Worm (Caenorhabditis elegans): ENCODE results near the gene mtrf-1L.
A peak's percentile ranks its signal among the peaks of the same experiment; 100 is the strongest.
"Not testable (repeated sequence)": the region's sequence is repeated elsewhere in the genome, so short reads cannot be mapped to it uniquely, and the experiment has no call there.

The mtrf-1L gene

DNA sequence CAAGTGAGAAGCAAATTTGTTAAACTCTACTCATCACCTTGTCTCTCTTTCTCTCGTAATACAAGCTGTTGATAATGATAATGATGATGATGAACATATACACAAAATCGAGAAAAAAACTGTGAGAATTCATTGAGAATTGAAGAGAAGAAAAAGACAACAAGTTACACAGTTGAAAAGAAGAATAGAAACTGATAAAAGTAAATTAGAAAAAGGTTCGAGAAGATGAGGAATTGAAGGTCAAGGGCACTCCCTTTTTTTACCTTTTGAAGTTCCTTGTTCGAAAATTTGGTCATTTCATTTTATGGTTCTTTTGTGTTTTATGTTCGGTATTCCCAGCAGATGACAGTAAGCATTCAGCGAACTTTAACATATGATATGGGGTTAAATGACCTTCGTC is 29.4 kb downstream of the mtrf-1L start:
- TF ChIP-seq elt-3 (tag; optimal IDR thresholded peaks at IDR 0.05): peak in 2 of 6 experiments; percentile 17 to 22
- TF ChIP-seq lin-14 (GFP tag; optimal IDR thresholded peaks at IDR 0.05): peak; percentile 33
- TF ChIP-seq blmp-1 (tag; optimal IDR thresholded peaks at IDR 0.05): peak; percentile 48
- TF ChIP-seq lin-35 (GFP tag; optimal IDR thresholded peaks at IDR 0.05): no peak

ce11 chrIV:5218496-5218895 is 31.5 kb downstream of the mtrf-1L start, which contains the start of gene nsph-4.2:
Gene nsph-4.2 (plus strand): TSS chrIV:5218796.
- not testable (repeated sequence) for TF ChIP-seq mab-9 (GFP tag; IDR thresholded peaks at IDR 0.05); nhr-84 (tag; optimal IDR thresholded peaks at IDR 0.05); zip-4 (GFP tag; optimal IDR thresholded peaks at IDR 0.05)

ce11 chrIV:5221721-5222120 is 34.8 kb downstream of the mtrf-1L start:
- TF ChIP-seq fkh-4 (tag; optimal IDR thresholded peaks at IDR 0.05; ENCODE audit: borderline replicate concordance): no peak
- TF ChIP-seq nhr-237 (tag; optimal IDR thresholded peaks at IDR 0.05): no peak
- no peak for TF ChIP-seq mab-9 (GFP tag; IDR thresholded peaks at IDR 0.05)
- no peak for TF ChIP-seq nhr-47 (tag; optimal IDR thresholded peaks at IDR 0.05)
- TF ChIP-seq ets-5 (GFP tag; IDR thresholded peaks at IDR 0.05): no peak
- no peak for TF ChIP-seq elt-2 (tag; optimal IDR thresholded peaks at IDR 0.05)
- TF ChIP-seq C04F5.9 (tag; optimal IDR thresholded peaks at IDR 0.05): no peak
- no peak for TF ChIP-seq aly-2 (tag; optimal IDR thresholded peaks at IDR 0.05)

DNA sequence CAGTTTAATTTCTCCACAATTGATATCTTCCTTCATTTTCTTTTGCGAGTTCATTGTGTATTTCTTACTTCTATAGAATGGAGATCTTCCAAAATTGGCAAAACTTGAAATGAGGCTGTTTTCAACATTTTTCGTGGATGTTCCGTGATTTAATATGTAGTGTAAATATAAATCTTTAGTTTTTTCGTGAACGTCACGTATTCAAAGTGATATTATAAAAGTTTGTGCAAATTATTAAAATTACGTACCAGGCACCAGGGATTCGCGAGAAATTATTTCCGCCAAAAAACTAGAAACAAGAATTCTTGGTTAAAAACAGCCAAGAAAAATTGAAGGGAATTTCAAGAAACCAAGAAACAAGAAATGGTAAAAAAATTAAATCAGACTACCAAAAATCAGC is 37.3 kb downstream of the mtrf-1L start, which contains the start of gene Y59E9AL.8:
Gene Y59E9AL.8, minus strand, starts transcription at position 101 of the 400 bp plus-strand sequence.
- TF ChIP-seq swsn-7 (tag; optimal IDR thresholded peaks at IDR 0.05) (no peak), nhr-71 (tag; optimal IDR thresholded peaks at IDR 0.05) (no peak), lin-14 (GFP tag; optimal IDR thresholded peaks at IDR 0.05) (no peak), zag-1 (tag; optimal IDR thresholded peaks at IDR 0.05) (no peak), unc-130 (tag; optimal IDR thresholded peaks at IDR 0.05) (no peak), aly-2 (tag; optimal IDR thresholded peaks at IDR 0.05) (no peak), nhr-20 (tag; optimal IDR thresholded peaks at IDR 0.05) (no peak), lin-39 (tag; optimal IDR thresholded peaks at IDR 0.05) (no peak), blmp-1 (tag; optimal IDR thresholded peaks at IDR 0.05) (no peak)

- not testable (repeated sequence) for TF ChIP-seq skn-1 (tag; optimal IDR thresholded peaks at IDR 0.05); nhr-90 (tag; optimal IDR thresholded peaks at IDR 0.05; ENCODE audit: poor library complexity); pqm-1 (tag; optimal IDR thresholded peaks at IDR 0.05)
These were observed 38.4 kb downstream of the mtrf-1L start, which contains the start of gene cylc-1 for ce11 chrIV:5225277-5225822. Gene cylc-1 (minus strand): TSS chrIV:5225772.

ce11 chrIV:5226552-5226951 is 39.6 kb downstream of the mtrf-1L start, which contains the start of gene nsph-4.1:
Gene nsph-4.1 (plus strand): TSS chrIV:5226852.
- not testable (repeated sequence) for TF ChIP-seq zip-4 (GFP tag; optimal IDR thresholded peaks at IDR 0.05); dpl-1 (GFP tag; optimal IDR thresholded peaks at IDR 0.05); pqm-1 (tag; optimal IDR thresholded peaks at IDR 0.05)

DNA sequence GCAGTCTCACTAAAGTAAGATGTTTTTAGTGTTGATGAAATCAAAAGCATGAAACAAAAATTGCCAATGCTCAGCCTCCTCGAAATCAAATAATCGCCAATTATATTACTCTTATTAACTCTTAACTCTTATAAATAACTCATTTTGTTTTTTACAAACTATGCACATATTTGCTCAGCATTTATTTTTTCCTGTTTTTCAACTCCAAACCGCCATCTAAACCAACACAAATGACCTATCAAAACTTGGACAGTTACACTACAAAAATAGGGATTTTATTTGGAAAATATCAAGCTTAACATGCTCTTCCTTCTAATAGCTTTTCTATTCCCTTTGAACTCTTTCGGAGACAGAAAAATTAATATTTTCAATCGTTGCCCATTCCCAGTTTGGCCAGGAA is 41.7 kb downstream of the mtrf-1L start, which contains the start of gene thn-6:
Gene thn-6, plus strand, starts transcription at position 301 of the 400 bp plus-strand sequence.
- TF ChIP-seq lir-3 (tag; optimal IDR thresholded peaks at IDR 0.05; ENCODE audit: poor library complexity): no peak
- no peak for TF ChIP-seq zip-4 (GFP tag; optimal IDR thresholded peaks at IDR 0.05)
- TF ChIP-seq nhr-77 (tag; optimal IDR thresholded peaks at IDR 0.05): no peak

- TF ChIP-seq alr-1 (tag; optimal IDR thresholded peaks at IDR 0.05; ENCODE audit: borderline replicate concordance): no peak
- TF ChIP-seq dpl-1 (GFP tag; optimal IDR thresholded peaks at IDR 0.05): no peak
These were observed 43.6 kb downstream of the mtrf-1L start, which contains the start of gene thn-5 for ce11 chrIV:5230530-5230929. Gene thn-5 (plus strand): TSS chrIV:5230830.
